Fruit fly (Drosophila melanogaster) whole organism, embryonic: ENCODE data around the gene Coa8.

Source experiments
- CG18011 ChIP-seq: fragments of 200-800 bp; sonication (Bioruptor generic); optimal IDR thresholded peaks from 2 replicates; lab custom pipeline; 2017; ENCODE audit warnings: missing biosample characterization, missing genetic modification characterization, mild to moderate bottlenecking, moderate library complexity, missing genotype
- CG4730 ChIP-seq: fragments of 200-800 bp; sonication (Bioruptor generic); IDR thresholded peaks from 2 replicates; pipeline ENCODE4 v1.3.6; 2022; ENCODE audit warnings: missing biosample characterization, missing genetic modification characterization
- CG4820 ChIP-seq: fragments of 200-800 bp; sonication (Bioruptor generic); optimal IDR thresholded peaks from 3 replicates; lab custom pipeline; 2016; ENCODE audit warnings: missing biosample characterization, missing genetic modification characterization
- CG7556 ChIP-seq: fragments of 200-800 bp; sonication (Bioruptor generic); optimal IDR thresholded peaks from 2 replicates; lab custom pipeline; 2017; ENCODE audit warnings: missing biosample characterization, mild to moderate bottlenecking, missing genetic modification characterization
- CG8089 ChIP-seq: fragments of 200-800 bp; sonication (Bioruptor generic); optimal IDR thresholded peaks from 3 replicates; lab custom pipeline; 2016; ENCODE audit warnings: missing biosample characterization, missing genetic modification characterization
- ci ChIP-seq: fragments of 200-800 bp; sonication (Bioruptor generic); IDR thresholded peaks from 3 replicates; pipeline ENCODE4 v1.3.6; 2022; ENCODE audit warnings: missing biosample characterization, missing genetic modification characterization
- pan ChIP-seq, 4 experiments: fragments of >200 bp in 3 of 4; fragments of 200-800 bp in 1 of 4; sonication (Bioruptor generic) in 1 of 4; optimal IDR thresholded peaks in 3 of 4; IDR thresholded peaks in 1 of 4; 2 replicates each; pipeline versions ENCODE4 v1.3.6 to Lab custom; 2017 to 2022; ENCODE audit warnings: missing biosample characterization in 2 of 4, missing genetic modification characterization in 2 of 4, mixed read lengths in 1 of 4
- trem ChIP-seq: fragments of 200-800 bp; optimal IDR thresholded peaks from 3 replicates; lab custom pipeline; 2019; ENCODE audit warnings: missing biosample characterization, mild to moderate bottlenecking, missing genetic modification characterization, moderate library complexity
- twi ChIP-seq: fragments of 200-800 bp; optimal IDR thresholded peaks from 2 replicates; lab custom pipeline; 2019; ENCODE audit warnings: missing biosample characterization, mild to moderate bottlenecking, missing genetic modification characterization, moderate library complexity

- TF ChIP-seq CG18011 (GFP tag; lab: Kevin White, UChicago) (no peak), CG4820 (no peak), pan (optimal IDR thresholded peaks at IDR 0.05; lab: Kevin White, UChicago) (no peak), pan (GFP tag; optimal IDR thresholded peaks at IDR 0.05 in 1 of 2, IDR thresholded peaks at IDR 0.05 in 1 of 2) (no peak), twi (tag; lab: Kevin White, UChicago) (peak; percentile 52), ci (peak; percentile 6; the same call in 1 of the 3 replicates), CG4730 (no peak), CG8089 (no peak), CG7556 (no peak), trem (peak; percentile 46)
These were observed 47.6 kb downstream of the Coa8 start, which contains the start of gene CG11596 for dm6 chrX:1927473-1928306.
